Worm (Caenorhabditis elegans): ENCODE data around the gene fat-3.
"Not testable (repeated sequence)": the region's sequence is repeated elsewhere in the genome, so short reads cannot be mapped to it uniquely, and the experiment has no call there.

The fat-3 gene

DNA sequence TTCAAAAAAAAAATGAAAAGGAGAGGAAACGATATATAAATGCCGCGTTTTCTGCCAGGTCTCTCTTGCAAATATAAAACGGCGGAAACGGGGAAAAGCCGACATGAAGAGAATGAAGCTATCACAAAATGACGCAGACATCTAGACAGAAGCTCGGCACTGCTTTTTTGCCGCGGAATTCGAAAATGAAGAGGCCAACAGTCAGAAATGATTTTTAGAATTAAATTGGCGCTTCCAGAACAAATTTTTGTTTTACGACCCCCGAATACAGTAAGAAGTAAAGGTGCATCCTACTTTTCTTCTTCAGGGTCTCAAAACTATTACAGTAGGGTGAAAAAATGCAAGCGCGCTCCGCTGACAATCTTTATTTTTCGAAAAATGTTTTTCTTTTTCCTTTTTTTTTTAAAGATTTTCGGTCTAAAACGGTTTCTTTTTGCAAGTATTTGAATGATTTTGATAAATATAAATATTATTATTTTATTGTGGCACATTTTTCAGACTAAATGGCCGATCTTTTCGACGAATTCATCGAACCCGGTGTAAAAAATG lies 22.4 kb downstream of the fat-3 start, which contains the start of gene mtr-4:
Gene mtr-4, plus strand, starts transcription at position 499 of the 549 bp plus-strand sequence.
- peak; percentile 62 for TF ChIP-seq lin-15B (tag; optimal IDR thresholded peaks at IDR 0.05)
- TF ChIP-seq skn-1 (tag; optimal IDR thresholded peaks at IDR 0.05), result peak; percentile 24
- TF ChIP-seq ceh-28 (tag; optimal IDR thresholded peaks at IDR 0.05), result no peak
- peak; percentile 27 for TF ChIP-seq egl-5 (tag; optimal IDR thresholded peaks at IDR 0.05)
- no peak for TF ChIP-seq sea-2 (GFP tag; optimal IDR thresholded peaks at IDR 0.05)
- no peak for TF ChIP-seq ceh-9 (tag; optimal IDR thresholded peaks at IDR 0.05)
- peak; percentile 85 for TF ChIP-seq elt-2 (tag; optimal IDR thresholded peaks at IDR 0.05)
- no peak for TF ChIP-seq lsy-12 (tag; optimal IDR thresholded peaks at IDR 0.05)

DNA sequence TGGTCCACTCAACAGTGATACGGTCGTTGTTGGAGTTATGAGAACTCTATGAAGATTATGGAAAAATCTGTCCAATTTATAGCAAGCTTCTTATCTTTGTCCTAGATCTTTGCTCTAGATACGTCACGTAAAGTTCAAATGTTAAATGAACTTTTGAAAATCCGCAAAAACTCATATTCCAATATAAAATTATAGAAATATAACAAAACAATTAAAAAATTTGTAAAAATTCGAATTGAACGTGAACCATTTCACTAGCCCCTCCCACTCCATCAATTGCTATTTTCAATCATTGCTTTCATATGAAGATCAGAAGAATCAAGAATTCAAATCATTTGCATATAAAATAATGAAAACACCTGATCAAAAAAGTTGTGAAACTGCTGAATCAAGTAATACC lies 29.8 kb downstream of the fat-3 start, which contains the start of gene kin-21:
Gene kin-21, plus strand, starts transcription at position 301 of the 400 bp plus-strand sequence.
- TF ChIP-seq nhr-28 (tag; optimal IDR thresholded peaks at IDR 0.05), result no peak
- no peak for TF ChIP-seq unc-62 (GFP tag; optimal IDR thresholded peaks at IDR 0.05)
- no peak for TF ChIP-seq nhr-67 (tag; optimal IDR thresholded peaks at IDR 0.05)
- TF ChIP-seq ZK546.5 (tag; optimal IDR thresholded peaks at IDR 0.05), result no peak
- no peak for TF ChIP-seq fkh-2 (tag; optimal IDR thresholded peaks at IDR 0.05)
- TF ChIP-seq pha-4 (tag; optimal IDR thresholded peaks at IDR 0.05), result no peak
- no peak for TF ChIP-seq zag-1 (tag; optimal IDR thresholded peaks at IDR 0.05)
- no peak for TF ChIP-seq ztf-11 (tag; optimal IDR thresholded peaks at IDR 0.05)

DNA sequence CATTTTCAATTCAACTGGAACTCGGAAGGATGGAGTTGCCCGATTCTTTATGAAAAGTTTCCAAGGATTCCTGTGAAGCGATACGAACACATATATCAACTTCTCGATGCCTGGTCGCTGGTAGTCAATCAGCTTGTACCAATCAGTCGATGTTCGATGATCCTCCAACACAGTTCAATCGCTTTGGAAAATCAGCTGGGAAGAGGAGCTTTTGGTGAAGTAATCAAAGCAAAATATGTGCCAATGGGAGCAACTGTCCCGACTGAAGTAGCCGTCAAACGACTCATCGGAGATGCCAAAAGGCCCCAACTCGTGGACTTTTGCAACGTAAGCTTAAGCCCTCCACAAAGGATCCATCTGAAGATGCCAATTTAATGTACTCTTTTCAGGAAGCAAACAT lies 30.5 kb downstream of the fat-3 start:
- TF ChIP-seq nhr-67 (tag; optimal IDR thresholded peaks at IDR 0.05) (no peak), pha-4 (tag; optimal IDR thresholded peaks at IDR 0.05) (no peak), mdl-1 (tag; optimal IDR thresholded peaks at IDR 0.05) (no peak), unc-39 (tag; optimal IDR thresholded peaks at IDR 0.05) (no peak), hmg-11 (tag; optimal IDR thresholded peaks at IDR 0.05) (no peak), ceh-28 (tag; optimal IDR thresholded peaks at IDR 0.05) (no peak), fkh-10 (GFP tag; optimal IDR thresholded peaks at IDR 0.05) (no peak)

DNA sequence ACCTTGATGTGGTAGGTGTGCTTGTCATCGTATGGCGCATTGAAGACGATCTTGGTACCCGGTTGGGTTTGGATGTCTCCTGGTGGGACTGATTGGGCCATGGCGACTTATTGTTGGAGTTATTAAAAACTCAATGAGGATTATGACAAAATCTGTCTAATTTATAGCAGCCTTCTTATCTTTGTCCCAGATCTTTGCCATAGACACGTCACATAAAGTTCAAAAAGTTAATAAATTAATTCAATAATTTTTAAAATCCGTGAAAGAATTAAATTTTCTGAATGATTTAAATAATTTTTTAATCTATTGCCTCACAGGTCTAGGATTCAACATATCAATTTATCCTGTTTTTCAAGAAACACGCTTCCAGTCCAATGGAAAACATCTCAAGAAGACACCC lies 33.5 kb downstream of the fat-3 start, which contains the start of gene msp-81:
Gene msp-81, minus strand, starts transcription at position 101 of the 400 bp plus-strand sequence.
- TF ChIP-seq tbx-2 (tag; optimal IDR thresholded peaks at IDR 0.05) (no peak), nhr-43 (tag; optimal IDR thresholded peaks at IDR 0.05; ENCODE audit: poor library complexity, severe bottlenecking) (no peak), fkh-10 (GFP tag; optimal IDR thresholded peaks at IDR 0.05) (no peak), nhr-67 (tag; optimal IDR thresholded peaks at IDR 0.05) (no peak), eor-1 (tag; optimal IDR thresholded peaks at IDR 0.05) (no peak), lin-39 (tag; optimal IDR thresholded peaks at IDR 0.05) (no peak), hmg-11 (tag; optimal IDR thresholded peaks at IDR 0.05) (no peak), ZK546.5 (tag; optimal IDR thresholded peaks at IDR 0.05) (no peak), ama-1 (optimal IDR thresholded peaks at IDR 0.05) (no peak), ceh-28 (tag; optimal IDR thresholded peaks at IDR 0.05) (no peak), nfya-1 (tag; optimal IDR thresholded peaks at IDR 0.05; ENCODE audit: insufficient read depth) (no peak), nhr-23 (tag; optimal IDR thresholded peaks at IDR 0.05) (no peak), skn-1 (tag; optimal IDR thresholded peaks at IDR 0.05) (no peak), elt-2 (tag; optimal IDR thresholded peaks at IDR 0.05) (no peak), aly-2 (tag; optimal IDR thresholded peaks at IDR 0.05) (no peak), zag-1 (tag; optimal IDR thresholded peaks at IDR 0.05) (no peak), jun-1 (tag; optimal IDR thresholded peaks at IDR 0.05) (no peak)

DNA sequence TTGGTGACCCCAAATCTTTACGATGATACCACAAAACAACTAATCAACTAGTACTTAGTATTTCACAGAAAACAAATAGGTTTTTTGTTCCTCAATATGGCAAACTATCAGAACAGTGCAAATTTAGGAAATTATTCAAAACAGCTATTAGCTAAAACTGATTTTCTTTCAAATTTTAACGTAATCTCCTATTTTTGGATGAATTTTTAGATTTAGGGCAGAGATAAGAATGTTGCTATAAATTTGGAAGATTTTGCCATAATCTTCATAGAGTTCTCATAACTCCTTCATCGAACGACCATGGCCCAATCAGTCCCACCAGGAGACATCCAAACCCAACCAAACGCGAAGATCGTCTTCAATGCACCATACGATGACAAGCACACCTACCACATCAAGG lies 34.5 kb downstream of the fat-3 start, which contains the start of gene msp-10:
Gene msp-10, plus strand, starts transcription at position 301 of the 400 bp plus-strand sequence.
- not testable (repeated sequence) for TF ChIP-seq aly-2, nhr-25, egl-27 (tag; optimal IDR thresholded peaks at IDR 0.05)

DNA sequence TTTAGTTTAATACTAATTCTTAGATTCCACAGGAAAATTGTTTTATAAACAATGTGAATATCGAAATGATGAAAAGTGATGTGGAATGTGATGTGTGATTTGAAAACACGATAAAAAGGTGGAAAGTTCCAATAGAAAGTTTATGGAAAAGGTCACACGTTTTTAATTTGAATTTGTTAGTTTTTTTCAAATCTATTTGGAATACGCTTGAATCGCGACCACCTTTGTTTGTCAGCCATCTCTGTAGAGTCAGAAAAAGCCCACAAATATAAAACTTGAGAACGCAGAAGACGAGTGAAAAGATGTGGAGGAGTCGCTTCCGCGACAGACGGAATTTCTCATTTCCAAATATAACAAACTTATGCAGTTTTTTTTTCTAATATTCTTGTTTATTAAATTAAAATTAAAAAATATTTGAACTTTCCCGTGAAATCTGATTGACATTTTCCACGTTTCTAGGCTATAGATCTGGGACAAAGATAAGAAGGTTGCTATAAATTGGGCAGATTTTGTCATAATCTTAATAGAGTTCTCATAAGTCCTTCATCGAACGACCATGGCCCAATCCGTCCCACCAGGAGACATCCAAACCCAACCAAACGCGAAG lies 38.3 kb downstream of the fat-3 start, which contains the start of the genes kin-24 and msp-56:
Gene kin-24, minus strand, starts transcription at position 101 of the 607 bp plus-strand sequence.
Gene msp-56, plus strand, starts transcription at position 557 of the 607 bp plus-strand sequence.
- TF ChIP-seq eor-1 (tag; optimal IDR thresholded peaks at IDR 0.05), result no peak
- no peak for TF ChIP-seq nhr-43 (tag; optimal IDR thresholded peaks at IDR 0.05; ENCODE audit: poor library complexity, severe bottlenecking)
- TF ChIP-seq unc-62 (GFP tag; optimal IDR thresholded peaks at IDR 0.05), result no peak
- no peak for TF ChIP-seq nhr-76 (tag; optimal IDR thresholded peaks at IDR 0.05)
- TF ChIP-seq ceh-28 (tag; optimal IDR thresholded peaks at IDR 0.05), result no peak
- no peak for TF ChIP-seq lin-15B (tag; optimal IDR thresholded peaks at IDR 0.05)
- no peak for TF ChIP-seq elt-2 (tag; optimal IDR thresholded peaks at IDR 0.05)
- no peak for TF ChIP-seq pqm-1 (tag; optimal IDR thresholded peaks at IDR 0.05)
- no peak for TF ChIP-seq ZK546.5 (tag; optimal IDR thresholded peaks at IDR 0.05)
- TF ChIP-seq nfya-1 (tag; optimal IDR thresholded peaks at IDR 0.05; ENCODE audit: insufficient read depth), result no peak
- no peak for TF ChIP-seq aly-2 (tag; optimal IDR thresholded peaks at IDR 0.05)
- no peak for TF ChIP-seq ama-1 (optimal IDR thresholded peaks at IDR 0.05)
- TF ChIP-seq tbx-2 (tag; optimal IDR thresholded peaks at IDR 0.05), result no peak
- TF ChIP-seq nhr-12 (tag; optimal IDR thresholded peaks at IDR 0.05), result no peak
- TF ChIP-seq nhr-23 (tag; optimal IDR thresholded peaks at IDR 0.05), result no peak
- TF ChIP-seq daf-12 (tag; optimal IDR thresholded peaks at IDR 0.05), result no peak
- TF ChIP-seq nhr-11 (tag; optimal IDR thresholded peaks at IDR 0.05), result no peak
- no peak for TF ChIP-seq R02D3.7 (tag; optimal IDR thresholded peaks at IDR 0.05)
